Worm (Caenorhabditis elegans) whole organism, L4 larva: ENCODE results near the gene F08F8.9.

ENCODE experiments used
- F26F4.8 ChIP-seq: fragments of 200-800 bp; sonication (Bioruptor generic); conservative IDR thresholded peaks from 2 replicates; pipeline ENCODE4 v1.3.6; 2022; ENCODE audit warnings: missing genetic modification characterization, missing compliant biosample characterization
- Y105C5A.15 ChIP-seq: fragments of 200-800 bp; sonication (Bioruptor generic); IDR thresholded peaks from 2 replicates; pipeline ENCODE4 v1.3.6; 2022; ENCODE audit warnings: missing genetic modification characterization, missing compliant biosample characterization
- Y48G9A.11 ChIP-seq: fragments of 200-800 bp; sonication (Bioruptor generic); IDR thresholded peaks from 2 replicates; pipeline ENCODE4 v1.3.6; 2022; ENCODE audit warnings: missing genetic modification reagents, missing genetic modification characterization, missing compliant biosample characterization
- Y75B8A.6 ChIP-seq: fragments of 200-800 bp; sonication (Bioruptor generic); IDR thresholded peaks from 2 replicates; pipeline ENCODE4 v1.3.6; 2022; ENCODE audit warnings: missing genetic modification reagents, missing genetic modification characterization, missing compliant biosample characterization
- aha-1 ChIP-seq: fragments of 150-350 bp; peaks from one replicate; lab custom pipeline; 2014; ENCODE audit warnings: missing biosample characterization, missing genetic modification characterization
- daf-16 ChIP-seq, 3 experiments: sonication (generic microtip); optimal IDR thresholded peaks; 2 replicates each; lab custom pipeline; 2016 to 2017; ENCODE audit warnings: missing genetic modification characterization in 3 of 3, missing genetic modification reagents in 3 of 3, mild to moderate bottlenecking in 2 of 3, missing compliant biosample characterization in 2 of 3, missing biosample characterization in 1 of 3, moderate library complexity in 1 of 3
- daf-8 ChIP-seq: fragments of 200-800 bp; sonication (Bioruptor generic); IDR thresholded peaks from 2 replicates; pipeline ENCODE4 v1.3.6; 2022; ENCODE audit warnings: missing genetic modification characterization, missing compliant biosample characterization
- dmd-6 ChIP-seq: fragments of 200-800 bp; sonication (Bioruptor generic); IDR thresholded peaks from 2 replicates; pipeline ENCODE4 v1.3.6; 2022; ENCODE audit warnings: missing genetic modification reagents, missing genetic modification characterization, missing compliant biosample characterization
- dmd-9 ChIP-seq: fragments of 200-800 bp; sonication (Bioruptor generic); IDR thresholded peaks from 2 replicates; pipeline ENCODE4 v1.3.6; 2022; ENCODE audit warnings: missing genetic modification reagents, missing genetic modification characterization, missing compliant biosample characterization
- duxl-1 ChIP-seq: sonication (generic microtip); optimal IDR thresholded peaks from 2 replicates; lab custom pipeline; 2016; ENCODE audit warnings: mild to moderate bottlenecking, missing genetic modification characterization, moderate library complexity, missing compliant biosample characterization; ENCODE audit not compliant: poor library complexity
- dve-1 ChIP-seq: sonication (generic microtip); optimal IDR thresholded peaks from 2 replicates; lab custom pipeline; 2017; ENCODE audit warnings: antibody characterized with exemption, mild to moderate bottlenecking, missing genetic modification characterization, missing compliant biosample characterization; ENCODE audit not compliant: insufficient read depth
- fkh-10 ChIP-seq: fragments of 150-350 bp; optimal IDR thresholded peaks from 2 replicates; lab custom pipeline; 2014; ENCODE audit warnings: missing biosample characterization, missing genetic modification reagents, missing genetic modification characterization
- hlh-11 ChIP-seq: fragments of 200-800 bp; sonication (Bioruptor generic); optimal IDR thresholded peaks from 2 replicates; lab custom pipeline; 2018; ENCODE audit warnings: mild to moderate bottlenecking, missing genetic modification characterization, missing compliant biosample characterization
- hlh-30 ChIP-seq: sonication (generic microtip); optimal IDR thresholded peaks from 2 replicates; lab custom pipeline; 2017; ENCODE audit warnings: antibody characterized with exemption, mild to moderate bottlenecking, missing genetic modification characterization, missing compliant biosample characterization; ENCODE audit not compliant: insufficient read depth
- jun-1 ChIP-seq: fragments of 150-350 bp; optimal IDR thresholded peaks from 2 replicates; lab custom pipeline; 2014; ENCODE audit warnings: missing biosample characterization, missing genetic modification reagents, missing genetic modification characterization
- lin-1 ChIP-seq: fragments of 200-800 bp; sonication (Bioruptor generic); IDR thresholded peaks from 2 replicates; pipeline ENCODE4 v1.3.6; 2022; ENCODE audit warnings: missing genetic modification reagents, missing genetic modification characterization, missing compliant biosample characterization
- lin-38 ChIP-seq: fragments of 200-800 bp; sonication (Bioruptor generic); IDR thresholded peaks from 2 replicates; pipeline ENCODE4 v1.3.6; 2022; ENCODE audit warnings: missing genetic modification reagents, missing genetic modification characterization, missing compliant biosample characterization
- mdl-1 ChIP-seq, 2 experiments: fragments of 150-350 bp in 1 of 2; sonication (generic microtip) in 1 of 2; optimal IDR thresholded peaks; 2 replicates each; lab custom pipeline; 2014 to 2017; ENCODE audit warnings: missing biosample characterization in 2 of 2, missing genetic modification characterization in 2 of 2
- mdt-29 ChIP-seq: fragments of 200-800 bp; sonication (Bioruptor generic); IDR thresholded peaks from 2 replicates; pipeline ENCODE4 v1.3.6; 2022; ENCODE audit warnings: missing genetic modification reagents, missing genetic modification characterization, missing compliant biosample characterization
- mep-1 ChIP-seq: fragments of 150-350 bp; sonication (generic microtip); optimal IDR thresholded peaks from 3 replicates; lab custom pipeline; 2014; ENCODE audit warnings: missing biosample characterization, missing genetic modification characterization
- mxl-3 ChIP-seq: fragments of 200-800 bp; sonication (Bioruptor generic); optimal IDR thresholded peaks from 2 replicates; lab custom pipeline; 2018; ENCODE audit warnings: mild to moderate bottlenecking, missing genetic modification characterization, missing compliant biosample characterization
- nhr-102 ChIP-seq: sonication (generic microtip); optimal IDR thresholded peaks from 2 replicates; lab custom pipeline; 2016; ENCODE audit warnings: mild to moderate bottlenecking, missing genetic modification characterization, moderate library complexity, missing compliant biosample characterization
- nhr-28 ChIP-seq: fragments of 150-350 bp; optimal IDR thresholded peaks from 2 replicates; lab custom pipeline; 2014; ENCODE audit warnings: missing biosample characterization, missing genetic modification characterization
- pha-4 ChIP-seq, 2 experiments: fragments of 150-350 bp in 1 of 2; fragments of 200-800 bp in 1 of 2; sonication (Bioruptor generic) in 1 of 2; IDR thresholded peaks in 1 of 2; optimal IDR thresholded peaks in 1 of 2; 2 replicates each; pipeline versions ENCODE4 v1.3.6 to Lab custom; 2014 to 2022; ENCODE audit warnings: missing genetic modification characterization in 2 of 2, missing genetic modification reagents in 2 of 2, missing biosample characterization in 1 of 2, missing compliant biosample characterization in 1 of 2
- php-3 ChIP-seq: fragments of 200-800 bp; sonication (Bioruptor generic); IDR thresholded peaks from 2 replicates; pipeline ENCODE4 v1.3.6; 2022; ENCODE audit warnings: missing genetic modification reagents, missing genetic modification characterization, missing compliant biosample characterization
- pqm-1 ChIP-seq: sonication (generic microtip); optimal IDR thresholded peaks from 2 replicates; lab custom pipeline; 2017; ENCODE audit warnings: missing biosample characterization, missing genetic modification characterization
- saeg-2 ChIP-seq: fragments of 200-800 bp; sonication (Bioruptor generic); IDR thresholded peaks from 2 replicates; pipeline ENCODE4 v1.3.6; 2022; ENCODE audit warnings: missing genetic modification reagents, missing genetic modification characterization, missing compliant biosample characterization
- snpc-4 ChIP-seq: fragments of 150-350 bp; optimal IDR thresholded peaks from 2 replicates; lab custom pipeline; 2014; ENCODE audit warnings: missing biosample characterization, missing genetic modification characterization
- unc-62 ChIP-seq, 3 experiments: fragments of 150-350 bp in 1 of 3; sonication (generic microtip); optimal IDR thresholded peaks in 2 of 3; peaks in 1 of 3; 1 replicate in 1 of 3; 2 replicates in 2 of 3; lab custom pipeline; 2014 to 2017; ENCODE audit warnings: missing biosample characterization in 3 of 3, missing genetic modification characterization in 3 of 3, missing genetic modification reagents in 3 of 3, missing genotype in 1 of 3
- zag-1 ChIP-seq: fragments of 150-350 bp; optimal IDR thresholded peaks from 2 replicates; lab custom pipeline; 2014; ENCODE audit warnings: missing biosample characterization, missing genetic modification characterization
- zfp-3 ChIP-seq: fragments of 200-800 bp; sonication (Bioruptor generic); conservative IDR thresholded peaks from 2 replicates; pipeline ENCODE4 v1.3.6; 2022; ENCODE audit warnings: missing genetic modification reagents, missing genetic modification characterization, missing compliant biosample characterization

The F08F8.9 gene

DNA sequence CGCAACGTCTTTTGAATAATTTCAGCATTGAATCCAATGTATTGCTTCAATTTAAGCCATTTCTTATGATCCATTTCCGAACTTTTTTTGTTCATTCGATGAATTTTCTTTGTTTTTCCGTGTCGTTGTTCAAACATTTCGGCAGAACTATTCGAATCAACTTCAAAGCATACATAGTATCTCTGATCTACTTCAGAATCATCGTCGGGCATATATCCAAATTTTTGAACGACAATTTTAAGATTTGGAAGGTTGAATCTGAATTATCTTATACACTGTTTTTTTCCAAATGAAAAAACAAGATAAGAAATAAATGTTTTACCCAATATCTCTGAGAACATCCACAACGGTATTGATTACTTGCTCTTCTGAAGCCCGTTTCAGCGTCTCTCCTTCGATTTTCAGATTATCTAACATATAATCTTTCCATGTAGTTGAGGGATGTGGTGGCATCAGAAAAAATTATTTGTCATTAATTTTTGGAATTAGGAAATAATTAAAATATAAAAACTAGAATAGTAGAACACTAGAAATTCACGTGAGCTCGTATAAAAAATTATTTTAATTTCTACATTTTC is 24.5 kb downstream of the F08F8.9 start, which contains the start of gene lab-2 (continued):
- TF ChIP-seq dmd-9 (GFP tag; lab: Robert Waterston, UW) (no peak), snpc-4 (tag; lab: Kevin White, UChicago) (no peak), pha-4 (GFP tag; IDR thresholded peaks at IDR 0.05; lab: Robert Waterston, UW) (peak; percentile 58), pha-4 (tag; optimal IDR thresholded peaks at IDR 0.05; lab: Kevin White, UChicago) (no peak), saeg-2 (GFP tag; lab: Robert Waterston, UW) (no peak), F26F4.8 (GFP tag; lab: Robert Waterston, UW) (no peak), Y48G9A.11 (GFP tag; lab: Robert Waterston, UW) (no peak), jun-1 (tag; lab: Kevin White, UChicago) (no peak), mdt-29 (GFP tag; lab: Robert Waterston, UW) (no peak), mep-1 (tag; lab: Kevin White, UChicago) (no peak), daf-8 (GFP tag; lab: Robert Waterston, UW) (no peak), lin-1 (no peak), Y105C5A.15 (GFP tag; lab: Robert Waterston, UW) (no peak), zfp-3 (GFP tag; lab: Robert Waterston, UW) (0 out of 2 replicates have a peak, but pooled peaks have one; percentile 21), lin-38 (0 out of 2 replicates have a peak, but pooled peaks have one; percentile 20), mdl-1 (tag; optimal IDR thresholded peaks at IDR 0.05; lab: Kevin White, UChicago) (no peak), fkh-10 (GFP tag; lab: Kevin White, UChicago) (no peak), Y75B8A.6 (no peak), duxl-1 (tag; lab: Kevin White, UChicago) (no peak), aha-1 (tag; lab: Kevin White, UChicago) (no peak)

DNA sequence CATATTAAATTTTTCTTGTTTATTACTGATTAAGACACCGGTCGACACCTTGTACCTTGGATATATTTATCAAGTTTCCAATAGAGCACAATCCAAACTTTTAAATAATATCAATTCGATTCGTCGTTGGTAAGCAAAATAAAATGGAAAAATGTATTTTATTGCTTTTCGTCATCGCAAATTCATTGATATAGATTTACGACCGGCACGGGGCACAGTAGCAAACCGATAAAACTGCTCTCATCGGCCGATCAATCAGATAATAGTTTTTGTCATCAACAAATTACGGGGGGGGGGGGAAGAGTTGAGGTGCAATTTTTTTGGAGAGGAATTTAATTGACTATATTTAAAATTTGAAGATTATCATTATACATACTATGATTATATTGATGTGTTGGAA is 30.4 kb downstream of the F08F8.9 start:
- 0 out of 2 replicates have a peak, but pooled peaks have one; percentile 25 for TF ChIP-seq dmd-6 (GFP tag; lab: Robert Waterston, UW)
- TF ChIP-seq php-3 (GFP tag; lab: Robert Waterston, UW) = peak; percentile 58; the same call in 1 of the 2 replicates
- peak; percentile 31 for TF ChIP-seq nhr-28
- TF ChIP-seq pqm-1 (tag; lab: Kevin White, UChicago) = peak; percentile 51
- TF ChIP-seq dve-1 (tag; lab: Kevin White, UChicago) = no peak
- no peak for TF ChIP-seq nhr-102 (tag; lab: Kevin White, UChicago)
- no peak for TF ChIP-seq mxl-3 (GFP tag; lab: Kevin White, UChicago)
- peak; percentile 41 for TF ChIP-seq hlh-11 (tag; lab: Kevin White, UChicago)
- TF ChIP-seq daf-16 (GFP tag; optimal IDR thresholded peaks at IDR 0.05; lab: Kevin White, UChicago) = no peak
- TF ChIP-seq daf-16 (tag; optimal IDR thresholded peaks at IDR 0.05; lab: Kevin White, UChicago) = peak; percentile 45

DNA sequence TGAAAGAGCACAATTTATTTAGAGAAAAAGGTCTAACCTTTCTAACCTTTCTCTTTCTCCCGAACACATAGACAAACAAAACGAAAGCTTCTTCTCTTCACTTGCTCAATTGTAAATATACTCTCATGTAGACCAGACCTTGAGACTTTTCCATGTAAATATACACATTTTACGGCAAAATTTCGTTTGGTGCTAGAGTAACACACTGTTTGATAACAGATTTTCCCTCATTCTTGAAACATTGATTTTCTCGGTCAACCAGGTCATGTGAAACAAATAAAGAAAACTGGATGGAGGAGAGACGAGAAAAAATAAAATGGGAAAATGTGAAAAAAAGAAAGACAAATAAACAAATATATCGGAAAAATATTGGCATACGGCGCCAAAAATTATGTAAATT is 31.8 kb downstream of the F08F8.9 start:
- TF ChIP-seq unc-62 (GFP tag; optimal IDR thresholded peaks at IDR 0.05 in 1 of 2; lab: Kevin White, UChicago) = peak in 1 of 2 experiments; percentile 62
- no peak for TF ChIP-seq unc-62 (tag; optimal IDR thresholded peaks at IDR 0.05; lab: Kevin White, UChicago)
- TF ChIP-seq nhr-28 = peak; percentile 35
- TF ChIP-seq lin-1 = no peak
- TF ChIP-seq aha-1 (tag; lab: Kevin White, UChicago) = peak; percentile 57
- TF ChIP-seq hlh-11 (tag; lab: Kevin White, UChicago) = peak; percentile 12
- peak; percentile 66 for TF ChIP-seq hlh-30 (tag; lab: Kevin White, UChicago)
- no peak for TF ChIP-seq zag-1 (tag; lab: Kevin White, UChicago)
- no peak for TF ChIP-seq pha-4 (GFP tag; IDR thresholded peaks at IDR 0.05; lab: Robert Waterston, UW)
- TF ChIP-seq pha-4 (tag; optimal IDR thresholded peaks at IDR 0.05; lab: Kevin White, UChicago) = peak; percentile 20
- TF ChIP-seq dve-1 (tag; lab: Kevin White, UChicago) = peak; percentile 58
- TF ChIP-seq daf-16 (GFP tag; optimal IDR thresholded peaks at IDR 0.05; lab: Kevin White, UChicago) = no peak
- TF ChIP-seq daf-16 (tag; optimal IDR thresholded peaks at IDR 0.05; lab: Kevin White, UChicago) = peak; percentile 73

DNA sequence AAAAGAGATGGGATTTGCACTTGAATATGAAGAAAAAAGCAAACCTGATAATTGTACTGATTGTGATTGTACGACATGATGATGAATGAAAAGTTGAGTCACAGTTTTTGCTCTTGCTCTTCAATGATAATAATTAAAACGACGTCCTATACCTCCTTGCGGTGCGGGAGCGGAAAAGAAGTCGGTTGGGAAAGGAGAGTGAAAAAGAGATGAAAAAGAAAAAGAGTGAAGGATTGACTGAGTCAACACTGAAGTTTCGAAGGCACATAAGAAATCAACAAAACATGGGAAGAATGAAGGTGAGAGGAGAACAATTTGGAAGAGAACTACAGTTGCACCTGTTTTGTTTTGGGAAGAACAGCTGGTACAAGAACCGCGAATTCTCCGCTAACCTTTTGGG is 34.4 kb downstream of the F08F8.9 start, which contains the start of gene F56C9.8:
Gene F56C9.8, minus strand, starts transcription at position 120 of the 400 bp plus-strand sequence.
- no peak for TF ChIP-seq daf-16 (GFP tag; optimal IDR thresholded peaks at IDR 0.05; lab: Kevin White, UChicago)
- TF ChIP-seq daf-16 (tag; optimal IDR thresholded peaks at IDR 0.05; lab: Kevin White, UChicago) = peak; percentile 56
- peak; percentile 8 for TF ChIP-seq hlh-11 (tag; lab: Kevin White, UChicago)
- peak; percentile 26 for TF ChIP-seq pqm-1 (tag; lab: Kevin White, UChicago)
- TF ChIP-seq mdt-29 (GFP tag; lab: Robert Waterston, UW) = no peak
- no peak for TF ChIP-seq Y75B8A.6
